Worm (Caenorhabditis elegans) whole organism, early embryonic: ENCODE results near the gene srx-96.

Experiments used
- B0310.2 ChIP-seq: sonication (generic microtip); optimal IDR thresholded peaks from 2 replicates; lab custom pipeline; 2016; ENCODE audit warnings: mild to moderate bottlenecking, missing genetic modification characterization, missing compliant biosample characterization
- F13C5.2 ChIP-seq: sonication (generic microtip); optimal IDR thresholded peaks from 2 replicates; lab custom pipeline; 2017; ENCODE audit warnings: mild to moderate bottlenecking, missing genetic modification characterization, inconsistent platforms, missing compliant biosample characterization
- aly-1 ChIP-seq: sonication (generic microtip); optimal IDR thresholded peaks from 2 replicates; lab custom pipeline; 2016; ENCODE audit warnings: missing genetic modification characterization, missing compliant biosample characterization
- ama-1 ChIP-seq: fragments of 150-350 bp; optimal IDR thresholded peaks from 2 replicates; lab custom pipeline; 2014
- ceh-13 ChIP-seq: fragments of 200-800 bp; sonication (Bioruptor generic); optimal IDR thresholded peaks from 2 replicates; lab custom pipeline; 2018; ENCODE audit warnings: mild to moderate bottlenecking, missing genetic modification characterization, missing compliant biosample characterization
- ceh-36 ChIP-seq: sonication (generic microtip); optimal IDR thresholded peaks from 2 replicates; lab custom pipeline; 2016; ENCODE audit warnings: missing genetic modification characterization, inconsistent platforms, missing compliant biosample characterization
- ets-7 ChIP-seq: sonication (generic microtip); optimal IDR thresholded peaks from 2 replicates; lab custom pipeline; 2016; ENCODE audit warnings: missing genotype, missing genetic modification characterization, missing compliant biosample characterization
- flt-1 ChIP-seq: fragments of 200-800 bp; sonication (Bioruptor generic); IDR thresholded peaks from 2 replicates; pipeline ENCODE4 v1.3.6; 2022; ENCODE audit warnings: missing genetic modification characterization, missing compliant biosample characterization
- hmbx-1 ChIP-seq: sonication (generic microtip); optimal IDR thresholded peaks from 2 replicates; lab custom pipeline; 2016; ENCODE audit warnings: mild to moderate bottlenecking, missing genetic modification characterization, missing compliant biosample characterization
- hmg-4 ChIP-seq: fragments of 200-800 bp; sonication (Bioruptor generic); optimal IDR thresholded peaks from 2 replicates; lab custom pipeline; 2018; ENCODE audit warnings: mild to moderate bottlenecking, missing genetic modification characterization, missing compliant biosample characterization
- hnd-1 ChIP-seq: sonication (generic microtip); optimal IDR thresholded peaks from 2 replicates; lab custom pipeline; 2016; ENCODE audit warnings: missing genetic modification characterization, missing compliant biosample characterization
- pes-1 ChIP-seq: fragments of 200-800 bp; sonication (Bioruptor generic); IDR thresholded peaks from 2 replicates; pipeline ENCODE4 v1.3.6; 2022; ENCODE audit warnings: missing genetic modification reagents, missing genetic modification characterization, missing compliant biosample characterization
- scrt-1 ChIP-seq: fragments of 200-800 bp; sonication (Bioruptor generic); IDR thresholded peaks from 2 replicates; pipeline ENCODE4 v1.3.6; 2022; ENCODE audit warnings: missing genetic modification characterization, missing compliant biosample characterization
- sea-1 ChIP-seq: fragments of 200-800 bp; sonication (Bioruptor generic); conservative IDR thresholded peaks from 2 replicates; pipeline ENCODE4 v1.3.6; 2022; ENCODE audit warnings: missing genetic modification characterization, missing compliant biosample characterization
- tbx-11 ChIP-seq: fragments of 200-800 bp; sonication (Bioruptor generic); IDR thresholded peaks from 2 replicates; pipeline ENCODE4 v1.3.6; 2022; ENCODE audit warnings: missing genetic modification characterization, missing compliant biosample characterization
- tbx-37 ChIP-seq: fragments of 200-800 bp; sonication (Bioruptor generic); conservative IDR thresholded peaks from 2 replicates; pipeline ENCODE4 v1.3.6; 2022; ENCODE audit warnings: missing genetic modification reagents, missing genetic modification characterization, missing compliant biosample characterization
- tra-4 ChIP-seq: sonication (generic microtip); optimal IDR thresholded peaks from 2 replicates; lab custom pipeline; 2017; ENCODE audit warnings: missing genetic modification characterization, missing compliant biosample characterization

Gene srx-96

ce11 chrV:13738374-13738773 is 27.2 kb downstream of the srx-96 start, which contains the start of gene irg-5:
Gene irg-5 (minus strand): TSS chrV:13738474.
- TF ChIP-seq tbx-11 (GFP tag; lab: Robert Waterston, UW) (no peak), ets-7 (no peak), tra-4 (tag; lab: Kevin White, UChicago) (no peak), hmbx-1 (tag; lab: Kevin White, UChicago) (no peak), ceh-13 (no peak), ama-1 (no peak), B0310.2 (tag; lab: Kevin White, UChicago) (no peak), hmg-4 (no peak), pes-1 (GFP tag; lab: Robert Waterston, UW) (no peak), hnd-1 (no peak), aly-1 (tag; lab: Kevin White, UChicago) (no peak), scrt-1 (GFP tag; lab: Robert Waterston, UW) (no peak), tbx-37 (GFP tag; lab: Robert Waterston, UW) (no peak), sea-1 (no peak), F13C5.2 (tag; lab: Kevin White, UChicago) (no peak), flt-1 (GFP tag; lab: Robert Waterston, UW) (no peak), ceh-36 (tag; lab: Kevin White, UChicago) (no peak)

ce11 chrV:13739901-13740300 is 28.7 kb downstream of the srx-96 start:
- TF ChIP-seq hnd-1 (no peak), flt-1 (GFP tag; lab: Robert Waterston, UW) (no peak), hmg-4 (no peak), F13C5.2 (tag; lab: Kevin White, UChicago) (no peak), aly-1 (tag; lab: Kevin White, UChicago) (no peak), tbx-11 (GFP tag; lab: Robert Waterston, UW) (no peak), pes-1 (GFP tag; lab: Robert Waterston, UW) (no peak), sea-1 (no peak), ceh-36 (tag; lab: Kevin White, UChicago) (no peak), hmbx-1 (tag; lab: Kevin White, UChicago) (no peak), scrt-1 (GFP tag; lab: Robert Waterston, UW) (no peak), ets-7 (no peak), B0310.2 (tag; lab: Kevin White, UChicago) (no peak), ceh-13 (no peak), ama-1 (no peak), tbx-37 (GFP tag; lab: Robert Waterston, UW) (no peak), tra-4 (tag; lab: Kevin White, UChicago) (no peak)

ce11 chrV:13744901-13745300 is 33.7 kb downstream of the srx-96 start, which contains the start of gene F35E12.9:
Gene F35E12.9 (minus strand): TSS chrV:13745127.
- no peak for TF ChIP-seq scrt-1 (GFP tag; lab: Robert Waterston, UW)

- TF ChIP-seq B0310.2 (tag; lab: Kevin White, UChicago) (no peak), hmg-4 (no peak), ets-7 (no peak), ceh-13 (no peak), tbx-37 (GFP tag; lab: Robert Waterston, UW) (no peak), sea-1 (no peak), pes-1 (GFP tag; lab: Robert Waterston, UW) (no peak), hnd-1 (no peak), tra-4 (tag; lab: Kevin White, UChicago) (no peak), hmbx-1 (tag; lab: Kevin White, UChicago) (no peak), flt-1 (GFP tag; lab: Robert Waterston, UW) (no peak), tbx-11 (GFP tag; lab: Robert Waterston, UW) (no peak)
These were observed 37.5 kb downstream of the srx-96 start, which contains the start of gene F35E12.10 for ce11 chrV:13748658-13749057. Gene F35E12.10 (minus strand): TSS chrV:13748758.

- TF ChIP-seq ama-1 (no peak), B0310.2 (tag; lab: Kevin White, UChicago) (no peak), flt-1 (GFP tag; lab: Robert Waterston, UW) (no peak), ceh-13 (no peak), hnd-1 (no peak), F13C5.2 (tag; lab: Kevin White, UChicago) (no peak), tra-4 (tag; lab: Kevin White, UChicago) (no peak), hmg-4 (no peak), ets-7 (no peak), aly-1 (tag; lab: Kevin White, UChicago) (no peak), hmbx-1 (tag; lab: Kevin White, UChicago) (no peak), pes-1 (GFP tag; lab: Robert Waterston, UW) (no peak), scrt-1 (GFP tag; lab: Robert Waterston, UW) (no peak), tbx-37 (GFP tag; lab: Robert Waterston, UW) (no peak)
These were observed 40.7 kb downstream of the srx-96 start, which contains the start of gene cld-9 for ce11 chrV:13751811-13752210. Gene cld-9 (minus strand): TSS chrV:13751891.

DNA sequence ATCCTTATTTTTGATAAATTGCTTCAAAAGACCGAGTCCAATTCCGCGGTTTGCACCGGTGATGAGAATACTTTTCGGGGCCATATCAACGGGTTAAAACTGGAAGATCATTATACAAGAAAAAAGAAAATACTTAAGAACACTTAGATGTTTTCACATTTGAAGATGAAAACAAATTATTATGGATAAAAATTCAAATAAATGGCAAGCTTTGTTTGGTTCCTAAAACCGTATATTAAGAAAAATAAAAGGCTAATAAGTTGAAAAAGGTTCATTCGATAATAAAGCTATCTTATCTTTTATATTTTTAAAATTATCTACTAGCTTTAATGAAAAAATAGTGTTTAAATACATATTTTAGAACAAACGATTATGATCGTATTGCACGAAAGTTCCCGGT is 42.3 kb downstream of the srx-96 start, which contains the start of gene F20G2.1:
Gene F20G2.1 (minus strand): TSS at position 101 of the 400 bp plus-strand sequence.
- TF ChIP-seq B0310.2 (tag; lab: Kevin White, UChicago), result no peak
- TF ChIP-seq sea-1, result no peak
- no peak for TF ChIP-seq hmg-4
- TF ChIP-seq ets-7, result no peak
- TF ChIP-seq F13C5.2 (tag; lab: Kevin White, UChicago), result no peak
- no peak for TF ChIP-seq pes-1 (GFP tag; lab: Robert Waterston, UW)
- TF ChIP-seq flt-1 (GFP tag; lab: Robert Waterston, UW), result no peak
- no peak for TF ChIP-seq tbx-37 (GFP tag; lab: Robert Waterston, UW)
- no peak for TF ChIP-seq ama-1
- TF ChIP-seq hnd-1, result no peak
- no peak for TF ChIP-seq tra-4 (tag; lab: Kevin White, UChicago)
- TF ChIP-seq ceh-13, result no peak
- no peak for TF ChIP-seq hmbx-1 (tag; lab: Kevin White, UChicago)
- no peak for TF ChIP-seq tbx-11 (GFP tag; lab: Robert Waterston, UW)
- no peak for TF ChIP-seq aly-1 (tag; lab: Kevin White, UChicago)
- TF ChIP-seq scrt-1 (GFP tag; lab: Robert Waterston, UW), result no peak

ce11 chrV:13756359-13757091 is 45.4 kb downstream of the srx-96 start, which contains the start of gene F20G2.2:
Gene F20G2.2 (minus strand): TSS chrV:13756409.
- TF ChIP-seq scrt-1 (GFP tag; lab: Robert Waterston, UW) (no peak), ceh-36 (tag; lab: Kevin White, UChicago) (no peak), flt-1 (GFP tag; lab: Robert Waterston, UW) (no peak), ama-1 (no peak), hmg-4 (no peak), ceh-13 (no peak), F13C5.2 (tag; lab: Kevin White, UChicago) (no peak), tra-4 (tag; lab: Kevin White, UChicago) (no peak), hmbx-1 (tag; lab: Kevin White, UChicago) (no peak), tbx-11 (GFP tag; lab: Robert Waterston, UW) (no peak), sea-1 (no peak), pes-1 (GFP tag; lab: Robert Waterston, UW) (no peak), B0310.2 (tag; lab: Kevin White, UChicago) (no peak), tbx-37 (GFP tag; lab: Robert Waterston, UW) (no peak), hnd-1 (no peak), ets-7 (no peak), aly-1 (tag; lab: Kevin White, UChicago) (no peak)
